Worm (Caenorhabditis elegans): Measurements from ENCODE around the gene K12H4.7.

K12H4.7 gene

DNA sequence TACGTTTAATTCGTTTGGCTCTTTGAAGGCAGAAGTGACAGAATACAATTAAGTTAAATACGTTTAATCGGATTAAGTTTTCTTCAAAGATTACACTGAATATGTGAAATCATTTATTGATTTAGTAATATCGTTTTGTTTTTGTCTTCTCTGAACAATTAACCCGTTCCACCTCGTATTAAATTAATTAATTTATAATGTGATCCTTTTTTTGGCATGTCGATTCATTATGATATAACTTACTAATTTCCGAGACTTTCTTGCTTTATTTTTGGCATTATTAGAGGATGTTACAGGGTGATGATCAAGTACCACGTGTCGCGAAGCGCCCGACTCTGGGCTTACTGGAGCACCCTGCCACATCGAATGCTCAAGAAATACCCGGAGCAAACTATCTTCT lies 6.7 kb downstream of the K12H4.7 start, which contains the start of gene K12H4.5:
Gene K12H4.5, plus strand, starts transcription at position 301 of the 400 bp plus-strand sequence.
- TF ChIP-seq F13H6.1 (tag; optimal IDR thresholded peaks at IDR 0.05) (no peak), mdl-1 (tag; optimal IDR thresholded peaks at IDR 0.05) (no peak), C34F6.9 (tag; optimal IDR thresholded peaks at IDR 0.05) (no peak), sma-3 (GFP tag; optimal IDR thresholded peaks at IDR 0.05) (no peak), nhr-21 (tag; optimal IDR thresholded peaks at IDR 0.05) (no peak), gmeb-1 (tag; optimal IDR thresholded peaks at IDR 0.05) (no peak), R02D3.7 (tag; optimal IDR thresholded peaks at IDR 0.05) (no peak), zag-1 (tag; optimal IDR thresholded peaks at IDR 0.05) (no peak), aly-2 (tag; optimal IDR thresholded peaks at IDR 0.05) (no peak), sma-9 (GFP tag; optimal IDR thresholded peaks at IDR 0.05) (no peak), sma-9 (tag; optimal IDR thresholded peaks at IDR 0.05) (no peak), ztf-1 (GFP tag; conservative IDR thresholded peaks at IDR 0.05) (no peak), unc-39 (tag; optimal IDR thresholded peaks at IDR 0.05) (no peak), mbf-1 (tag; optimal IDR thresholded peaks at IDR 0.05) (no peak), nhr-25 (tag; optimal IDR thresholded peaks at IDR 0.05) (no peak), crh-2 (tag; optimal IDR thresholded peaks at IDR 0.05) (no peak), ceh-16 (tag; optimal IDR thresholded peaks at IDR 0.05) (no peak), ceh-82 (tag; optimal IDR thresholded peaks at IDR 0.05) (no peak), nhr-12 (tag; optimal IDR thresholded peaks at IDR 0.05) (no peak), alr-1 (tag; optimal IDR thresholded peaks at IDR 0.05) (no peak)

DNA sequence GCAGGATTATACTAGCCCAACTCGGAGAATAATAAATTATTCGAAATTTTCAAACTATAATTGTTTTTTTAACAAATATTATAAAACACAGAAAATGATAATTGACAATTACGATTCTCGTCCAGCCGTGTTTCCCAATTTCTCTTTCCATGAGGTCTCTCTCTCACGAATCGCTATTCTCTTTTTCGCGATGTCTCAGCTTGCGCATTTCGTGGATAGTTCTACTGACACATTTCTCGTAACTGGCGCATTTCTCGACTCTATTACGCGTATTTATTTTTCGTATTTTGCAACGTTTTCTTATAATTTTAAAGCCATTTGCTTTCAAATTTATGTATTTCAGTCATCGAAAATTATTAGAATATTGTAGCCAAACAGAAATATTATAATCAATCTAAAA lies 7.1 kb downstream of the K12H4.7 start:
- TF ChIP-seq nhr-25 (tag; optimal IDR thresholded peaks at IDR 0.05) (peak; percentile 99), alr-1 (tag; optimal IDR thresholded peaks at IDR 0.05) (no peak), nhr-12 (tag; optimal IDR thresholded peaks at IDR 0.05) (peak; percentile 28), mbf-1 (tag; optimal IDR thresholded peaks at IDR 0.05) (no peak), aly-2 (tag; optimal IDR thresholded peaks at IDR 0.05) (no peak), elt-1 (tag; optimal IDR thresholded peaks at IDR 0.05) (no peak), sem-4 (tag; optimal IDR thresholded peaks at IDR 0.05) (peak; percentile 96), nhr-21 (tag; optimal IDR thresholded peaks at IDR 0.05) (peak; percentile 93), ceh-16 (tag; optimal IDR thresholded peaks at IDR 0.05) (no peak), sma-3 (GFP tag; optimal IDR thresholded peaks at IDR 0.05) (peak; percentile 99), nhr-237 (tag; optimal IDR thresholded peaks at IDR 0.05) (peak; percentile 71), skn-1 (tag; optimal IDR thresholded peaks at IDR 0.05) (peak; percentile 84), lsy-2 (tag; optimal IDR thresholded peaks at IDR 0.05) (peak; percentile 92 to 98), dmd-4 (tag; optimal IDR thresholded peaks at IDR 0.05) (no peak), C34F6.9 (tag; optimal IDR thresholded peaks at IDR 0.05) (peak; percentile 99), nhr-129 (tag; optimal IDR thresholded peaks at IDR 0.05) (peak; percentile 100), lin-13 (GFP tag; optimal IDR thresholded peaks at IDR 0.05) (peak; percentile 98), ceh-82 (tag; optimal IDR thresholded peaks at IDR 0.05) (peak; percentile 96), fos-1 (tag; optimal IDR thresholded peaks at IDR 0.05) (peak; percentile 99), lin-39 (tag; optimal IDR thresholded peaks at IDR 0.05) (peak; percentile 98), unc-39 (tag; optimal IDR thresholded peaks at IDR 0.05) (peak; percentile 68), R02D3.7 (tag; optimal IDR thresholded peaks at IDR 0.05) (peak; percentile 62), nhr-23 (tag; optimal IDR thresholded peaks at IDR 0.05) (no peak), mdl-1 (tag; optimal IDR thresholded peaks at IDR 0.05) (peak in 1 of 2 experiments; percentile 90), peb-1 (tag; optimal IDR thresholded peaks at IDR 0.05) (no peak), nhr-77 (tag; optimal IDR thresholded peaks at IDR 0.05) (peak; percentile 89), ztf-11 (tag; optimal IDR thresholded peaks at IDR 0.05) (peak; percentile 66), snpc-4 (tag; optimal IDR thresholded peaks at IDR 0.05) (peak; percentile 85), nhr-10 (tag; optimal IDR thresholded peaks at IDR 0.05) (peak; percentile 81), Y55F3AM.14 (GFP tag; optimal IDR thresholded peaks at IDR 0.05) (peak; percentile 95), gmeb-1 (tag; optimal IDR thresholded peaks at IDR 0.05) (peak; percentile 92), blmp-1 (tag; optimal IDR thresholded peaks at IDR 0.05; ENCODE audit: insufficient read depth) (peak; percentile 65), nhr-11 (tag; optimal IDR thresholded peaks at IDR 0.05) (peak; percentile 86), egl-27 (tag; optimal IDR thresholded peaks at IDR 0.05) (peak; percentile 93), nhr-6 (tag; optimal IDR thresholded peaks at IDR 0.05) (peak; percentile 98), ztf-4 (tag; optimal IDR thresholded peaks at IDR 0.05) (peak; percentile 97), crh-2 (tag; optimal IDR thresholded peaks at IDR 0.05) (peak; percentile 99), lin-11 (tag; optimal IDR thresholded peaks at IDR 0.05) (peak; percentile 95), ama-1 (optimal IDR thresholded peaks at IDR 0.05) (peak; percentile 65), mab-5 (tag; optimal IDR thresholded peaks at IDR 0.05) (peak; percentile 93), zag-1 (tag; optimal IDR thresholded peaks at IDR 0.05) (peak; percentile 99), ztf-1 (GFP tag; conservative IDR thresholded peaks at IDR 0.05) (no peak), F13H6.1 (tag; optimal IDR thresholded peaks at IDR 0.05) (peak; percentile 98), sma-9 (GFP tag; optimal IDR thresholded peaks at IDR 0.05) (peak; percentile 95), sma-9 (tag; optimal IDR thresholded peaks at IDR 0.05) (no peak), unc-62 (GFP tag; optimal IDR thresholded peaks at IDR 0.05) (no peak), ZK546.5 (tag; optimal IDR thresholded peaks at IDR 0.05) (peak; percentile 81), unc-55 (GFP tag; optimal IDR thresholded peaks at IDR 0.05) (peak; percentile 100), elt-3 (tag; optimal IDR thresholded peaks at IDR 0.05) (no peak)

All from whole organism, L2 larva.